Worm (Caenorhabditis elegans) whole organism, late embryonic: ENCODE results near the gene F22D3.4.
A peak's percentile ranks its signal among the peaks of the same experiment; 100 is the strongest.

Source experiments
- F13H6.1 ChIP-seq: sonication (generic microtip); optimal IDR thresholded peaks from 2 replicates; lab custom pipeline; 2016; ENCODE audit warnings: missing genetic modification characterization, missing compliant biosample characterization
- K09A11.1 ChIP-seq: sonication (generic microtip); optimal IDR thresholded peaks from 2 replicates; lab custom pipeline; 2017; ENCODE audit warnings: antibody characterized with exemption, mild to moderate bottlenecking, missing genetic modification characterization, missing compliant biosample characterization; ENCODE audit not compliant: insufficient read depth
- Y22D7AL.16 ChIP-seq: sonication (generic microtip); optimal IDR thresholded peaks from 2 replicates; lab custom pipeline; 2016; ENCODE audit warnings: missing genetic modification characterization, missing compliant biosample characterization
- ama-1 ChIP-seq: fragments of 150-350 bp; optimal IDR thresholded peaks from 2 replicates; lab custom pipeline; 2014
- ceh-19 ChIP-seq: fragments of 200-800 bp; sonication (Bioruptor generic); optimal IDR thresholded peaks from 2 replicates; lab custom pipeline; 2018; ENCODE audit warnings: mild to moderate bottlenecking, missing genetic modification characterization, missing compliant biosample characterization
- ceh-2 ChIP-seq: sonication (generic microtip); optimal IDR thresholded peaks from 2 replicates; lab custom pipeline; 2016; ENCODE audit warnings: missing genotype, missing genetic modification characterization, missing compliant biosample characterization
- ceh-22 ChIP-seq: sonication (generic microtip); optimal IDR thresholded peaks from 2 replicates; lab custom pipeline; 2017; ENCODE audit warnings: missing biosample characterization, missing genetic modification characterization
- ceh-24 ChIP-seq: sonication (generic microtip); optimal IDR thresholded peaks from 2 replicates; lab custom pipeline; 2016; ENCODE audit warnings: mild to moderate bottlenecking, missing genetic modification characterization, missing compliant biosample characterization
- ceh-30 ChIP-seq: fragments of 150-350 bp; optimal IDR thresholded peaks from 2 replicates; lab custom pipeline; 2014; ENCODE audit warnings: missing biosample characterization, missing genetic modification characterization
- ceh-31 ChIP-seq: sonication (generic microtip); optimal IDR thresholded peaks from 2 replicates; lab custom pipeline; 2016; ENCODE audit warnings: missing genetic modification characterization, missing compliant biosample characterization
- ceh-34 ChIP-seq: sonication (generic microtip); optimal IDR thresholded peaks from 2 replicates; lab custom pipeline; 2016; ENCODE audit warnings: mild to moderate bottlenecking, missing genetic modification characterization, missing compliant biosample characterization
- ceh-48 ChIP-seq: sonication (generic microtip); optimal IDR thresholded peaks from 2 replicates; lab custom pipeline; 2016; ENCODE audit warnings: missing genetic modification characterization, inconsistent platforms, missing compliant biosample characterization
- ceh-9 ChIP-seq: sonication (generic microtip); optimal IDR thresholded peaks from 2 replicates; lab custom pipeline; 2016; ENCODE audit warnings: mild to moderate bottlenecking, missing genetic modification characterization, inconsistent platforms, missing compliant biosample characterization
- che-1 ChIP-seq: sonication (generic microtip); optimal IDR thresholded peaks from 2 replicates; lab custom pipeline; 2016; ENCODE audit warnings: mild to moderate bottlenecking, missing genetic modification characterization, missing compliant biosample characterization
- dmd-4 ChIP-seq: sonication (generic microtip); optimal IDR thresholded peaks from 2 replicates; lab custom pipeline; 2016; ENCODE audit warnings: borderline replicate concordance, missing genetic modification characterization, missing compliant biosample characterization
- elt-4 ChIP-seq: sonication (generic microtip); optimal IDR thresholded peaks from 2 replicates; lab custom pipeline; 2016; ENCODE audit warnings: missing genetic modification characterization, missing compliant biosample characterization
- ets-4 ChIP-seq: sonication (generic microtip); optimal IDR thresholded peaks from 2 replicates; lab custom pipeline; 2016; ENCODE audit warnings: missing genetic modification characterization, missing compliant biosample characterization
- eyg-1 ChIP-seq: sonication (generic microtip); optimal IDR thresholded peaks from 2 replicates; lab custom pipeline; 2016; ENCODE audit warnings: missing genotype, missing genetic modification characterization, missing compliant biosample characterization
- fax-1 ChIP-seq: sonication (generic microtip); optimal IDR thresholded peaks from 2 replicates; lab custom pipeline; 2016; ENCODE audit warnings: missing genotype, missing genetic modification characterization, missing compliant biosample characterization
- fkh-6 ChIP-seq: sonication (generic microtip); optimal IDR thresholded peaks from 2 replicates; lab custom pipeline; 2016; ENCODE audit warnings: missing genetic modification characterization, missing compliant biosample characterization
- gmeb-2 ChIP-seq: sonication (generic microtip); optimal IDR thresholded peaks from 2 replicates; lab custom pipeline; 2016; ENCODE audit warnings: missing genetic modification characterization, inconsistent platforms, missing compliant biosample characterization
- hlh-13 ChIP-seq: fragments of 200-800 bp; sonication (Bioruptor generic); optimal IDR thresholded peaks from 2 replicates; lab custom pipeline; 2018; ENCODE audit warnings: mild to moderate bottlenecking, missing genetic modification characterization, missing compliant biosample characterization
- hlh-30 ChIP-seq: sonication (generic microtip); optimal IDR thresholded peaks from 2 replicates; lab custom pipeline; 2017; ENCODE audit warnings: antibody characterized with exemption, missing genetic modification characterization, missing compliant biosample characterization; ENCODE audit not compliant: insufficient read depth
- lim-6 ChIP-seq: sonication (generic microtip); optimal IDR thresholded peaks from 2 replicates; lab custom pipeline; 2016; ENCODE audit warnings: missing genetic modification characterization, missing compliant biosample characterization
- madf-2 ChIP-seq: sonication (generic microtip); optimal IDR thresholded peaks from 2 replicates; lab custom pipeline; 2017; ENCODE audit warnings: missing genetic modification characterization, missing compliant biosample characterization
- mec-3 ChIP-seq: sonication (generic microtip); optimal IDR thresholded peaks from 2 replicates; lab custom pipeline; 2016; ENCODE audit warnings: borderline replicate concordance, missing genetic modification characterization, missing compliant biosample characterization
- nhr-11 ChIP-seq: fragments of 150-350 bp; optimal IDR thresholded peaks from 2 replicates; lab custom pipeline; 2014; ENCODE audit warnings: missing biosample characterization, missing genetic modification characterization
- odd-2 ChIP-seq: sonication (generic microtip); optimal IDR thresholded peaks from 2 replicates; lab custom pipeline; 2017; ENCODE audit warnings: antibody characterized with exemption, mild to moderate bottlenecking, missing genetic modification characterization, missing compliant biosample characterization
- pat-9 ChIP-seq: fragments of 200-800 bp; sonication (Bioruptor generic); optimal IDR thresholded peaks from 2 replicates; lab custom pipeline; 2018; ENCODE audit warnings: mild to moderate bottlenecking, missing genetic modification characterization, moderate library complexity, missing compliant biosample characterization
- pha-4 ChIP-seq: fragments of 150-350 bp; optimal IDR thresholded peaks from 2 replicates; lab custom pipeline; 2018; ENCODE audit warnings: missing biosample characterization, missing genetic modification reagents, missing genetic modification characterization
- ref-2 ChIP-seq: sonication (generic microtip); optimal IDR thresholded peaks from 2 replicates; lab custom pipeline; 2016; ENCODE audit warnings: missing genetic modification characterization, missing compliant biosample characterization
- tbx-2 ChIP-seq: sonication (generic microtip); optimal IDR thresholded peaks from 2 replicates; lab custom pipeline; 2016; ENCODE audit warnings: missing genetic modification characterization, missing compliant biosample characterization
- tbx-7 ChIP-seq: sonication (generic microtip); optimal IDR thresholded peaks from 2 replicates; lab custom pipeline; 2016; ENCODE audit warnings: missing genotype, missing genetic modification characterization, missing compliant biosample characterization
- unc-42 ChIP-seq: sonication (generic microtip); optimal IDR thresholded peaks from 2 replicates; lab custom pipeline; 2016; ENCODE audit warnings: missing genotype, missing genetic modification characterization, missing compliant biosample characterization
- unc-55 ChIP-seq: sonication (generic microtip); optimal IDR thresholded peaks from 2 replicates; lab custom pipeline; 2017; ENCODE audit warnings: missing biosample characterization, missing genetic modification reagents, missing genetic modification characterization
- unc-86 ChIP-seq: sonication (generic microtip); optimal IDR thresholded peaks from 2 replicates; lab custom pipeline; 2016; ENCODE audit warnings: missing genetic modification characterization, missing compliant biosample characterization
- ztf-16 ChIP-seq: sonication (generic microtip); optimal IDR thresholded peaks from 2 replicates; lab custom pipeline; 2017; ENCODE audit warnings: missing genetic modification characterization, missing compliant biosample characterization

The F22D3.4 gene

DNA sequence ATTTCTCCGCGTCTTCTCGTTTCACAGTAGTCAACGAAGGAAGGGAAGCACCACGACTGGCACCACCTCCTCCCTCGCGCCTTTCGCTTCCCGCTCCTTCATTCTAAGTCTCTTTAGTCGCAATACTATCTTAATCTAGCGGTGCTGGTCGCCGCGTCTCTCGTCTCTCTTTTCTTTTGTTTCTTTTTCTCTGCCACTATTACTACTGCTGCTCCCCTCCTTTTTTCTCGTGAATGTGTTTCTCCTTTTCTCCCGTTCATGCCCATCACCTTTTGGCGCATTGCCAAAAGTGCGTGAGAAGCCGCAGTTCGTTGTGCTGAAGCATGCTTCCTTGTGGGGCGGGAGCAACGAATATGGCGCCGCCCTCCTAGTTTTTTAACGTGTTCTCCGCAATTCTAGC lies 915 bp downstream of the F22D3.4 start (continued):
- TF ChIP-seq ceh-34 (tag; lab: Kevin White, UChicago) (peak; percentile 30), hlh-13 (GFP tag; lab: Kevin White, UChicago) (no peak), unc-42 (tag; lab: Kevin White, UChicago) (peak; percentile 16), ceh-19 (GFP tag; lab: Kevin White, UChicago) (peak; percentile 19), tbx-2 (tag; lab: Kevin White, UChicago) (peak; percentile 10), Y22D7AL.16 (tag; lab: Kevin White, UChicago) (no peak), ztf-16 (tag; lab: Kevin White, UChicago) (no peak), eyg-1 (tag; lab: Kevin White, UChicago) (no peak), lim-6 (tag; lab: Kevin White, UChicago) (no peak)

DNA sequence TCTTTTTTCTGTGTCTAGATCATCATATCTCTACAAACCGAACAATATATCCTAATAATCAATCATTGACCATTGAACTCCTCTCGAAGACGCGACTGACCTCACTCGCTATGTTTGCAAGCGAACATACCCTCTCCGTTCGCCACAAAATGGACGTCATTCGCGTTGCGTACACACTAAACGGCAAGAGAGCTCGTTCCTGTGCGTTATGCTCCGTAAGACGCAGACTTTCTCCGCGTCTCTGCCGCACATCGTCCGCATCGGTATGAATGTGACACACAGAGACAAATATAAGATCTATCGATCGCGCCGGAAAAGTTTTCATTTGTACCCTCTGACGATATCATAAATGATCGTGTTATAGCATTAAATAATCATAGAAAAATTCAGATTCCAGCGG lies 1.3 kb downstream of the F22D3.4 start:
- TF ChIP-seq tbx-2 (tag; lab: Kevin White, UChicago) (no peak), madf-2 (tag; lab: Kevin White, UChicago) (peak; percentile 98), dmd-4 (tag; lab: Kevin White, UChicago) (no peak), unc-86 (tag; lab: Kevin White, UChicago) (no peak), ceh-48 (tag; lab: Kevin White, UChicago) (peak; percentile 4), ref-2 (tag; lab: Kevin White, UChicago) (peak; percentile 48)

DNA sequence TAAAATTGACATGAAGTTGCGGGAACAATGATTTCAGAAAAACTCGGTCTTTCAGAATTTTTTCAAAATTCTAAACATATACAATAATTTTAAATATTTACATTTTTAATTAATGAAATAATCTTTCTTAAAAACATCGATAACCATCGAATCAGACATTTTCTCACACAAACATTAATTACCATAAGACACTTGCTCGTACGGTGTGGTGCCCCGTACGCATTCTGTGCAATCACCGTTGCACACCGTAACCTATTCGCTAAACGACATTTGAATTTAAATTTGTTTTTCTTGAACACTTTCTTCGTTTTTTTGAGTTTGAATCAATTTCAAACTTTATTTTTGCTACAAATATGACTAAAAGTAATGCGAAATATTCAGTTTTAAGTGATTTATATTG lies 3.6 kb downstream of the F22D3.4 start:
- no peak for TF ChIP-seq elt-4 (tag; lab: Kevin White, UChicago)
- no peak for TF ChIP-seq unc-86 (tag; lab: Kevin White, UChicago)
- no peak for TF ChIP-seq gmeb-2 (tag; lab: Kevin White, UChicago)

DNA sequence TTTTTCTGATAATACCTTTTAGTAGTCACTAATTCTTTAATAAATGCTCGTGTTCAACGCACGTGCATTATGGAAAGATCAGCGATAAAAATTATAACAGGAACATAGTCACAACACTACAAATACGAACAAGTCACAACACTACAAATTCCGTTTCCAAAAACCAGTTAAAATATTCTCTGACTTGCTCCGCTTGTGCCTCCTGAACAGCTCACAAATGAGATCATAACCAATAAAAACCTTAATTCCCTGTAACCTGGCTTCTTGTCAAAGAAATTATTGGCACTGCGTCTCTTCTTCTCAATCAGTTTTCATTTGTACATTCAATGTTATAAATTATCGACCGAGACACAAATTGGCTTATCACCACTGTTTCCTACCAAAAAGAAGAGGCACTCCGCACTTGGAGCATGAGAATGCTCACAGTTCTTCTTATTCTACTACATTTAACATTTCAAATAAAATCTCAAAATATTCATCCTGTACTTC lies 8.0 kb downstream of the F22D3.4 start, which contains the start of gene B0252.1:
TSS of gene B0252.1 (plus strand) at position 318 of the 489 bp plus-strand sequence.
- TF ChIP-seq fkh-6 (tag; lab: Kevin White, UChicago) (no peak), nhr-11 (tag; lab: Kevin White, UChicago) (no peak), hlh-13 (GFP tag; lab: Kevin White, UChicago) (no peak), ceh-2 (tag; lab: Kevin White, UChicago) (no peak), ceh-30 (no peak), pat-9 (no peak), unc-86 (tag; lab: Kevin White, UChicago) (no peak), eyg-1 (tag; lab: Kevin White, UChicago) (no peak), ceh-31 (tag; lab: Kevin White, UChicago) (no peak), K09A11.1 (tag; lab: Kevin White, UChicago) (no peak), ama-1 (lab: Kevin White, UChicago) (no peak), che-1 (tag; lab: Kevin White, UChicago) (no peak), tbx-7 (tag; lab: Kevin White, UChicago) (no peak), ets-4 (no peak)
- TF ChIP-seq, all 69 proteins: peak for 0

DNA sequence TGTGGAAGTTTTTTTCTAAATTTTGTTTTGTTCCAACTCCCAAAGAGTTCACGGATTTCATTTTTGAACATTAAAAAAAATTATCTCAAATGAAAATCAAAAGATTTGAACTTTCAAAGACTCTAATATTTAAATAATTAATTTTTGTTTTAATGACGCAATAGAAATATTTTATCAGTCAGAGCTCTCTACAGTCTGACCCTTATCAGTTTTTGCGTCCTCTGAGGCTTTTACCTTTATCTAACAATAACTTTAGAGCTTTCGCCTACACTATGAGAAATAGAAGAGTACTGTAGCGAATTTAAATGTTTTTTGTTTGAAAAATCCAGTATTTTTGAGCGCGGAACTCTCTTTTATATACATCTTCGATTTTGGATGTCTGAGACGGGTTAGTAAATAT lies 8.5 kb downstream of the F22D3.4 start, which contains the start of gene B0252.5:
TSS of gene B0252.5 (minus strand) at position 17 of the 400 bp plus-strand sequence.
- TF ChIP-seq hlh-30 (tag; lab: Kevin White, UChicago) (no peak), unc-42 (tag; lab: Kevin White, UChicago) (no peak), unc-55 (GFP tag; lab: Kevin White, UChicago) (no peak), F13H6.1 (tag; lab: Kevin White, UChicago) (no peak), mec-3 (tag; lab: Kevin White, UChicago) (no peak), pha-4 (tag; lab: Kevin White, UChicago) (no peak), che-1 (tag; lab: Kevin White, UChicago) (no peak), dmd-4 (tag; lab: Kevin White, UChicago) (no peak), ceh-22 (tag; lab: Kevin White, UChicago) (no peak), ceh-24 (tag; lab: Kevin White, UChicago) (no peak), ceh-9 (no peak), fkh-6 (tag; lab: Kevin White, UChicago) (no peak), ets-4 (no peak), ceh-31 (tag; lab: Kevin White, UChicago) (no peak), fax-1 (tag; lab: Kevin White, UChicago) (no peak), ceh-2 (tag; lab: Kevin White, UChicago) (no peak), odd-2 (tag; lab: Kevin White, UChicago) (no peak)
